Fruit fly (Drosophila melanogaster) whole organism, pupa: ENCODE data around the gene CG6094.

Source experiments
- CG17806 ChIP-seq: fragments of 200-800 bp; sonication (Bioruptor generic); optimal IDR thresholded peaks from 2 replicates; lab custom pipeline; 2018; ENCODE audit warnings: missing biosample characterization, mild to moderate bottlenecking, missing genetic modification characterization, moderate library complexity
- CG9948 ChIP-seq: fragments of 200-800 bp; sonication (Bioruptor generic); optimal IDR thresholded peaks from 2 replicates; lab custom pipeline; 2018; ENCODE audit warnings: missing biosample characterization, mild to moderate bottlenecking, missing genetic modification characterization, moderate library complexity
- EcR ChIP-seq: fragments of 200-800 bp; sonication (Bioruptor generic); optimal IDR thresholded peaks from 3 replicates; lab custom pipeline; 2019; ENCODE audit warnings: missing biosample characterization, missing genetic modification characterization, mild to moderate bottlenecking, moderate library complexity, missing genetic modification reagents
- Ets98B ChIP-seq: fragments of 200-800 bp; sonication (Bioruptor generic); IDR thresholded peaks from 2 replicates; pipeline ENCODE4 v1.3.6; 2022; ENCODE audit warnings: missing biosample characterization, missing genetic modification characterization
- rn ChIP-seq: fragments of 200-800 bp; sonication (Bioruptor generic); IDR thresholded peaks from 2 replicates; pipeline ENCODE4 v1.3.6; 2022; ENCODE audit warnings: missing biosample characterization, missing genetic modification characterization

dm6 chr2L:10528984-10529383 lies 22.1 kb downstream of the CG6094 start:
- TF ChIP-seq Ets98B (GFP tag; lab: Robert Waterston, UW) (no peak), EcR (GFP tag; lab: Kevin White, UChicago) (no peak), CG9948 (tag; lab: Kevin White, UChicago) (no peak), CG17806 (no peak), rn (GFP tag; lab: Robert Waterston, UW) (no peak)
